Fruit fly (Drosophila melanogaster) whole organism, embryonic: ENCODE measurements around the gene Rpt6R.
A peak's percentile ranks its signal among the peaks of the same experiment; 100 is the strongest.

Experiments used
- Aef1 ChIP-seq: fragments of 200-800 bp; sonication (Bioruptor generic); IDR thresholded peaks from 3 replicates; pipeline ENCODE4 v1.3.6; 2022; ENCODE audit warnings: missing biosample characterization, missing genetic modification characterization
- CG10147 ChIP-seq: fragments of 200-800 bp; sonication (Bioruptor generic); optimal IDR thresholded peaks from 2 replicates; lab custom pipeline; 2019; ENCODE audit warnings: missing biosample characterization, mild to moderate bottlenecking, missing genetic modification characterization, moderate library complexity
- CG1024 ChIP-seq: fragments of 200-800 bp; sonication (Bioruptor generic); IDR thresholded peaks from 2 replicates; pipeline ENCODE4 v1.3.6; 2022; ENCODE audit warnings: missing biosample characterization, missing genetic modification characterization
- CG10366 ChIP-seq: fragments of 200-800 bp; sonication (Bioruptor generic); IDR thresholded peaks from 2 replicates; pipeline ENCODE4 v1.3.6; 2022; ENCODE audit warnings: missing biosample characterization, missing genetic modification characterization
- CG10543 ChIP-seq: fragments of 200-800 bp; sonication (Bioruptor generic); optimal IDR thresholded peaks from 3 replicates; lab custom pipeline; 2017; ENCODE audit warnings: missing biosample characterization, mild to moderate bottlenecking, missing genetic modification characterization, moderate library complexity
- CG12744 ChIP-seq: fragments of 200-800 bp; sonication (Bioruptor generic); optimal IDR thresholded peaks from 2 replicates; lab custom pipeline; 2016; ENCODE audit warnings: missing biosample characterization, missing genetic modification characterization
- CG14710 ChIP-seq: fragments of 200-800 bp; sonication (Bioruptor generic); optimal IDR thresholded peaks from 3 replicates; lab custom pipeline; 2019; ENCODE audit warnings: missing biosample characterization, mild to moderate bottlenecking, missing genetic modification characterization, moderate library complexity
- CG15601 ChIP-seq: fragments of 200-800 bp; sonication (Bioruptor generic); optimal IDR thresholded peaks from 3 replicates; lab custom pipeline; 2019; ENCODE audit warnings: missing biosample characterization, mild to moderate bottlenecking, missing genetic modification characterization, moderate library complexity
- CG17186 ChIP-seq: fragments of 200-800 bp; sonication (Bioruptor generic); optimal IDR thresholded peaks from 3 replicates; lab custom pipeline; 2017; ENCODE audit warnings: missing biosample characterization, missing genetic modification reagents, missing genetic modification characterization
- CG2199 ChIP-seq: fragments of 200-800 bp; sonication (Bioruptor generic); IDR thresholded peaks from 3 replicates; pipeline ENCODE4 v1.3.6; 2022; ENCODE audit warnings: missing biosample characterization, missing genetic modification characterization
- CG32532 ChIP-seq: fragments of 200-800 bp; sonication (Bioruptor generic); IDR thresholded peaks from 2 replicates; pipeline ENCODE4 v1.3.6; 2022; ENCODE audit warnings: missing biosample characterization, missing genetic modification characterization
- CG3281 ChIP-seq: fragments of 200-800 bp; sonication (Bioruptor generic); optimal IDR thresholded peaks from 3 replicates; lab custom pipeline; 2017; ENCODE audit warnings: missing biosample characterization, mild to moderate bottlenecking, missing genetic modification characterization
- CG34224 ChIP-seq: fragments of 200-800 bp; sonication (Bioruptor generic); IDR thresholded peaks from 3 replicates; pipeline ENCODE4 v1.3.6; 2022; ENCODE audit warnings: missing biosample characterization, missing genetic modification characterization; ENCODE audit not compliant: partially characterized antibody
- CG6813 ChIP-seq: fragments of 200-800 bp; sonication (Bioruptor generic); optimal IDR thresholded peaks from 2 replicates; lab custom pipeline; 2017; ENCODE audit warnings: missing biosample characterization, missing genetic modification characterization, mild to moderate bottlenecking, moderate library complexity, missing genetic modification reagents
- CG7928 ChIP-seq: fragments of 200-800 bp; sonication (Bioruptor generic); optimal IDR thresholded peaks from 2 replicates; lab custom pipeline; 2017; ENCODE audit warnings: missing biosample characterization, mild to moderate bottlenecking, missing genetic modification characterization
- CkIIα-i1 ChIP-seq: fragments of 200-800 bp; sonication (Bioruptor generic); IDR thresholded peaks from 2 replicates; pipeline ENCODE4 v1.3.6; 2022; ENCODE audit warnings: missing biosample characterization, missing genetic modification characterization
- Dfd ChIP-seq, 2 experiments: fragments of >200 bp; optimal IDR thresholded peaks; 2 replicates each; lab custom pipeline; 2017; ENCODE audit warnings: missing biosample characterization in 2 of 2, missing genetic modification characterization in 2 of 2
- Doc3 ChIP-seq: fragments of 200-800 bp; sonication (Bioruptor generic); IDR thresholded peaks from 3 replicates; pipeline ENCODE4 v1.3.6; 2022; ENCODE audit warnings: missing biosample characterization, missing genetic modification characterization; ENCODE audit not compliant: partially characterized antibody
- ERR ChIP-seq: fragments of 200-800 bp; sonication (Bioruptor generic); optimal IDR thresholded peaks from 2 replicates; lab custom pipeline; 2016; ENCODE audit warnings: missing biosample characterization, missing genetic modification characterization
- Ets65A ChIP-seq: fragments of 200-800 bp; sonication (Bioruptor generic); peaks from one replicate; lab custom pipeline; 2016; ENCODE audit warnings: missing biosample characterization, missing genetic modification characterization
- Fer1 ChIP-seq: fragments of 200-800 bp; sonication (Bioruptor generic); optimal IDR thresholded peaks from 2 replicates; lab custom pipeline; 2017; ENCODE audit warnings: missing biosample characterization, mild to moderate bottlenecking, missing genetic modification characterization
- Hey ChIP-seq: fragments of 200-800 bp; sonication (Bioruptor generic); optimal IDR thresholded peaks from 3 replicates; lab custom pipeline; 2018; ENCODE audit warnings: missing biosample characterization, mild to moderate bottlenecking, missing genetic modification characterization
- Hr78 ChIP-seq, 2 experiments: fragments of 200-800 bp in 1 of 2; fragments of >200 bp in 1 of 2; sonication (Bioruptor generic) in 1 of 2; optimal IDR thresholded peaks; 2 replicates each; lab custom pipeline; 2017 to 2019; ENCODE audit warnings: missing biosample characterization in 2 of 2, missing genetic modification characterization in 2 of 2, mild to moderate bottlenecking in 1 of 2, moderate library complexity in 1 of 2
- Lim3 ChIP-seq: fragments of 200-800 bp; sonication (Bioruptor generic); IDR thresholded peaks from 2 replicates; pipeline ENCODE4 v1.3.6; 2022; ENCODE audit warnings: missing biosample characterization, missing genetic modification characterization
- MTF-1 ChIP-seq: fragments of 200-800 bp; sonication (Bioruptor generic); optimal IDR thresholded peaks from 2 replicates; lab custom pipeline; 2018; ENCODE audit warnings: missing biosample characterization, mild to moderate bottlenecking, missing genetic modification characterization, borderline replicate concordance
- Mad ChIP-seq: fragments of 200-800 bp; sonication (Bioruptor generic); optimal IDR thresholded peaks from 2 replicates; lab custom pipeline; 2016; ENCODE audit warnings: missing biosample characterization, missing genetic modification characterization
- Med ChIP-seq: fragments of 200-800 bp; sonication (Bioruptor generic); peaks from one replicate; lab custom pipeline; 2016; ENCODE audit warnings: missing biosample characterization, missing genetic modification characterization, mild to moderate bottlenecking, inconsistent platforms, moderate library complexity
- NC2β ChIP-seq: fragments of 200-800 bp; sonication (Bioruptor generic); optimal IDR thresholded peaks from 2 replicates; lab custom pipeline; 2016; ENCODE audit warnings: missing biosample characterization, missing genetic modification characterization
- NK7.1 ChIP-seq: fragments of 200-800 bp; sonication (Bioruptor generic); optimal IDR thresholded peaks from 3 replicates; lab custom pipeline; 2016; ENCODE audit warnings: missing biosample characterization, missing genetic modification characterization
- Nf-YB ChIP-seq: fragments of 200-800 bp; sonication (Bioruptor generic); optimal IDR thresholded peaks from 3 replicates; lab custom pipeline; 2019; ENCODE audit warnings: missing biosample characterization, mild to moderate bottlenecking, missing genetic modification characterization, moderate library complexity
- Oli ChIP-seq: fragments of 200-800 bp; sonication (Bioruptor generic); optimal IDR thresholded peaks from 2 replicates; lab custom pipeline; 2018; ENCODE audit warnings: missing biosample characterization, mild to moderate bottlenecking, missing genetic modification characterization, moderate library complexity
- Ptx1 ChIP-seq: fragments of 200-800 bp; sonication (Bioruptor generic); IDR thresholded peaks from 2 replicates; pipeline ENCODE4 v1.3.6; 2022; ENCODE audit warnings: missing biosample characterization, missing genetic modification characterization
- Stat92E ChIP-seq, 3 experiments: fragments of >200 bp in 2 of 3; fragments of 200-800 bp in 1 of 3; sonication (Bioruptor generic) in 1 of 3; optimal IDR thresholded peaks; 2 replicates each; lab custom pipeline; 2017 to 2019; ENCODE audit warnings: missing biosample characterization in 3 of 3, missing genetic modification characterization in 3 of 3, mild to moderate bottlenecking in 1 of 3, moderate library complexity in 1 of 3
- Taf1 ChIP-seq: fragments of 200-800 bp; sonication (Bioruptor generic); IDR thresholded peaks from 2 replicates; pipeline ENCODE4 v1.3.6; 2022; ENCODE audit warnings: missing biosample characterization, missing genetic modification characterization
- YL-1 ChIP-seq: fragments of 200-800 bp; sonication (Bioruptor generic); optimal IDR thresholded peaks from 3 replicates; lab custom pipeline; 2017; ENCODE audit warnings: missing biosample characterization, mild to moderate bottlenecking, missing genetic modification characterization
- cad ChIP-seq: fragments of >200 bp; optimal IDR thresholded peaks from 2 replicates; lab custom pipeline; 2017; ENCODE audit warnings: missing biosample characterization, missing genetic modification characterization
- croc ChIP-seq: fragments of 200-800 bp; sonication (Bioruptor generic); conservative IDR thresholded peaks from 3 replicates; pipeline ENCODE4 v1.3.6; 2022; ENCODE audit warnings: missing biosample characterization, missing genetic modification characterization
- dan ChIP-seq: fragments of 200-800 bp; sonication (Bioruptor generic); IDR thresholded peaks from 2 replicates; pipeline ENCODE4 v1.3.6; 2022; ENCODE audit warnings: missing biosample characterization, missing genetic modification characterization
- fd102C ChIP-seq: fragments of 200-800 bp; sonication (Bioruptor generic); optimal IDR thresholded peaks from 2 replicates; lab custom pipeline; 2018; ENCODE audit warnings: missing biosample characterization, mild to moderate bottlenecking, missing genetic modification characterization, moderate library complexity
- gt ChIP-seq: fragments of 200-800 bp; sonication (Bioruptor generic); IDR thresholded peaks from 2 replicates; pipeline ENCODE4 v1.3.6; 2022; ENCODE audit warnings: missing biosample characterization, missing genetic modification characterization
- kah ChIP-seq: fragments of 200-800 bp; sonication (Bioruptor generic); optimal IDR thresholded peaks from 2 replicates; lab custom pipeline; 2018; ENCODE audit warnings: missing biosample characterization, mild to moderate bottlenecking, missing genetic modification characterization
- oc ChIP-seq: fragments of 200-800 bp; sonication (Bioruptor generic); optimal IDR thresholded peaks from 2 replicates; lab custom pipeline; 2018; ENCODE audit warnings: missing biosample characterization, mild to moderate bottlenecking, missing genetic modification characterization, moderate library complexity
- odd ChIP-seq: fragments of 200-800 bp; sonication (Bioruptor generic); optimal IDR thresholded peaks from 2 replicates; lab custom pipeline; 2017; ENCODE audit warnings: missing biosample characterization, mild to moderate bottlenecking, missing genetic modification characterization
- pzg ChIP-seq: fragments of 200-800 bp; sonication (Bioruptor generic); optimal IDR thresholded peaks from 3 replicates; lab custom pipeline; 2018; ENCODE audit warnings: missing biosample characterization, mild to moderate bottlenecking, missing genetic modification characterization, moderate library complexity
- sob ChIP-seq: fragments of 200-800 bp; sonication (Bioruptor generic); IDR thresholded peaks from 2 replicates; pipeline ENCODE4 v1.3.6; 2022; ENCODE audit warnings: missing biosample characterization, missing genetic modification characterization
- tap ChIP-seq: fragments of 200-800 bp; optimal IDR thresholded peaks from 3 replicates; lab custom pipeline; 2019; ENCODE audit warnings: missing biosample characterization, mild to moderate bottlenecking, missing genetic modification characterization, moderate library complexity
- tin ChIP-seq: fragments of 200-800 bp; sonication (Bioruptor generic); optimal IDR thresholded peaks from 3 replicates; lab custom pipeline; 2016; ENCODE audit warnings: missing biosample characterization, missing genetic modification characterization
- wek ChIP-seq: fragments of 200-800 bp; sonication (Bioruptor generic); optimal IDR thresholded peaks from 3 replicates; lab custom pipeline; 2018; ENCODE audit warnings: missing biosample characterization, mild to moderate bottlenecking, missing genetic modification characterization, moderate library complexity

The Rpt6R gene

DNA sequence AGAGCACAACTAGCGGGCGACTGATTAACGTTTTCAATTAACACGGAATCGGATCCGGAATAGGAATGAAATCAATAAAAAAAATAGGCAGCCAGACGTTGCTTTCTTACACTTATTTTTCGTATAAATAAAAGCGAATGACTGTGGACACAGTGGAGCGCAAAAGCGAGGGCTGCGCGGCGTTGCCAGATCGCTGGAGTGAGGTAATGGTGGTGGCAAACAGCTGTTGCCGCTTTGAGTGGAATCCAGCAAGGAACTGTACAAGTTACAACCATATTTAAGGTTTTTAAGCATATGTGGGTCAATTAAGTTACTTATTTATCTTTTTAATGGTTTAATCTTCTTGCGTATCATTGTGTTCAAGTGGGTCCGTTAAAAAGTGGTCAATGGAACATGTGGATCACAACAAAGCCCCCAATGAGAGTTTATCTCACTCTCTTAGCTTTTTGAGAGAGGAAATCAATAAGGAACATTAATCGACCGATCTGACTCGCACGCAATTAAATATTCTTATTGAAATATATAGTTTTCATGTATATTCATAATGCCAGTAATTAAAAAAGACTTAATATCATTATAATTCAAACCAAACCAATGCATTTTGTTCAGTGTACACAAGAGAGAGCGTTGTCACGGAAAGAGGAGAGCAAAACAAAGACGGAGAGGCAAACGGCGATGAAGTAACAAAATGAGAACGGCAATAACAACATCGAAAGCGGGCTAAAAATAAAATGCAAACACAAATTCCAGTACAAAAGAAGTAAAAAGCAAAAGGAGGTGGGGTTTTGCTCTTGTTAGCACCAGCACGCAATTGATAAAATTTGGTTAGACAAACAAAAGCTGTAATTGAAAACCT, 16.9 kb upstream of the Rpt6R start (continued):
- TF ChIP-seq odd: peak; percentile 84
- TF ChIP-seq CG15601 (tag; lab: Kevin White, UChicago): peak; percentile 82
- peak; percentile 55; the same call in 1 of the 2 replicates for TF ChIP-seq CkIIα-i1 (GFP tag; lab: Robert Waterston, UW)
- peak; percentile 93 for TF ChIP-seq Fer1 (GFP tag; lab: Kevin White, UChicago)
- peak; percentile 94 for TF ChIP-seq Ets65A
- peak; percentile 91 for TF ChIP-seq NC2β (GFP tag; lab: Kevin White, UChicago)
- peak; percentile 85 for TF ChIP-seq NK7.1
- peak in 1 of 3 experiments; percentile 49 for TF ChIP-seq Stat92E (GFP tag; optimal IDR thresholded peaks at IDR 0.05; lab: Kevin White, UChicago)
- peak; percentile 72 for TF ChIP-seq croc
- TF ChIP-seq tap (tag; lab: Kevin White, UChicago): peak; percentile 88
- TF ChIP-seq Taf1 (GFP tag; lab: Robert Waterston, UW): peak; percentile 80
- peak; percentile 84 for TF ChIP-seq ERR (GFP tag; lab: Kevin White, UChicago)
- TF ChIP-seq CG32532: peak; percentile 96
- TF ChIP-seq CG34224 (GFP tag; lab: Robert Waterston, UW): no peak; the same call in 2 of the 3 replicates
- TF ChIP-seq Aef1 (GFP tag; lab: Robert Waterston, UW): peak; percentile 88
- peak; percentile 89 for TF ChIP-seq CG1024 (GFP tag; lab: Robert Waterston, UW)
- TF ChIP-seq CG10543 (GFP tag; lab: Kevin White, UChicago): peak; percentile 70
- TF ChIP-seq CG6813: peak; percentile 92
- TF ChIP-seq CG10147 (GFP tag; lab: Kevin White, UChicago): peak; percentile 89
- peak; percentile 57; the same call in 1 of the 2 replicates for TF ChIP-seq gt (GFP tag; lab: Robert Waterston, UW)
- peak; percentile 86 for TF ChIP-seq oc (tag; lab: Kevin White, UChicago)
- no peak for TF ChIP-seq dan (GFP tag; lab: Robert Waterston, UW)
- TF ChIP-seq CG3281 (GFP tag; lab: Kevin White, UChicago): peak; percentile 92
- peak; percentile 91 for TF ChIP-seq Oli (tag; lab: Kevin White, UChicago)
- TF ChIP-seq wek (GFP tag; lab: Kevin White, UChicago): peak; percentile 73
- TF ChIP-seq Nf-YB (GFP tag; lab: Kevin White, UChicago): peak; percentile 78
- TF ChIP-seq Hey (tag; lab: Kevin White, UChicago): peak; percentile 83
- peak; percentile 2 for TF ChIP-seq pzg
- TF ChIP-seq Med (GFP tag; lab: Kevin White, UChicago): peak; percentile 96
- TF ChIP-seq fd102C (GFP tag; lab: Kevin White, UChicago): peak; percentile 56
- peak; percentile 56 for TF ChIP-seq CG7928 (GFP tag; lab: Kevin White, UChicago)
- peak; percentile 93 for TF ChIP-seq CG10366 (GFP tag; lab: Robert Waterston, UW)
- peak; percentile 20 for TF ChIP-seq YL-1 (GFP tag; lab: Kevin White, UChicago)
- peak; percentile 89 for TF ChIP-seq CG12744 (GFP tag; lab: Kevin White, UChicago)
- TF ChIP-seq Doc3: 0 out of 3 replicates have a peak, but pooled peaks have one; percentile 24
- TF ChIP-seq tin (GFP tag; lab: Kevin White, UChicago): peak; percentile 91
- peak; percentile 70 for TF ChIP-seq kah (GFP tag; lab: Kevin White, UChicago)
- TF ChIP-seq sob (GFP tag; lab: Robert Waterston, UW): peak; percentile 94
- TF ChIP-seq CG2199 (GFP tag; lab: Robert Waterston, UW): peak; percentile 83; the same call in 1 of the 3 replicates
- TF ChIP-seq Lim3: peak; percentile 77
- TF ChIP-seq MTF-1 (GFP tag; lab: Kevin White, UChicago): peak; percentile 62
- no peak for TF ChIP-seq Dfd (GFP tag; optimal IDR thresholded peaks at IDR 0.05; lab: Kevin White, UChicago)
- TF ChIP-seq cad (GFP tag; lab: Kevin White, UChicago): no peak
- TF ChIP-seq CG14710: peak; percentile 81
- peak; percentile 91 for TF ChIP-seq Ptx1 (GFP tag; lab: Robert Waterston, UW)
- peak; percentile 9 for TF ChIP-seq CG17186 (GFP tag; lab: Kevin White, UChicago)
- peak in 1 of 2 experiments; percentile 55 for TF ChIP-seq Hr78 (GFP tag; optimal IDR thresholded peaks at IDR 0.05; lab: Kevin White, UChicago)
- peak; percentile 88 for TF ChIP-seq Mad (GFP tag; lab: Kevin White, UChicago)
